Worm (Caenorhabditis elegans): ENCODE data around the gene F41C3.1.
A peak's percentile ranks its signal among the peaks of the same experiment; 100 is the strongest.

DNA sequence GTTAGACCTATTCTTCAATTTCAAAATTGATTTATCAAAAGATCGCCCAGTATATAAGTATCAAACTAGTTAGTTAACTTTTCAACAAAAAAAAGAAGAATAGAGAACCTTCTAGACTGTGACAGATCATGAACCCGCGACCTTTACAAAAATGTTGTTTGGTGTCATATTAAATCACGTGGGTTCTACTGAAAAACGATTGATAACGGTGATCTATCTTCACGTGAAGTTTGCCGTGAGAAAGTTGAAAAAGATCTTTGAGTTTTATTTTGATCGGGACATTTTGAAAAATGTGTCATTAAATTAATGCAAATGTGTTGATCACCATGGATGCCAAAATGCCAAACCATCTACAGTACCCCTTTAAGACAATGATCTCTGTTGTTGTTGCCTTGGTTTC lies 3.7 kb upstream of the F41C3.1 start:
- TF ChIP-seq C34F6.9 (tag; optimal IDR thresholded peaks at IDR 0.05) (no peak), dmd-4 (tag; optimal IDR thresholded peaks at IDR 0.05) (no peak), unc-62 (GFP tag; optimal IDR thresholded peaks at IDR 0.05) (no peak), blmp-1 (tag; optimal IDR thresholded peaks at IDR 0.05; ENCODE audit: insufficient read depth) (peak; percentile 21), ceh-16 (tag; optimal IDR thresholded peaks at IDR 0.05) (no peak), nhr-11 (tag; optimal IDR thresholded peaks at IDR 0.05) (no peak), nhr-237 (tag; optimal IDR thresholded peaks at IDR 0.05) (no peak)
